Worm (Caenorhabditis elegans) whole organism, L4 larva: ENCODE results near the gene srj-44.
A peak's percentile ranks its signal among the peaks of the same experiment; 100 is the strongest.

ENCODE experiments used
- F10B5.3 ChIP-seq: sonication (generic microtip); optimal IDR thresholded peaks from 2 replicates; lab custom pipeline; 2016; ENCODE audit warnings: mild to moderate bottlenecking, missing genetic modification characterization, missing compliant biosample characterization
- F26F4.8 ChIP-seq: fragments of 200-800 bp; sonication (Bioruptor generic); conservative IDR thresholded peaks from 2 replicates; pipeline ENCODE4 v1.3.6; 2022; ENCODE audit warnings: missing genetic modification characterization, missing compliant biosample characterization
- aha-1 ChIP-seq: fragments of 150-350 bp; peaks from one replicate; lab custom pipeline; 2014; ENCODE audit warnings: missing biosample characterization, missing genetic modification characterization
- aly-2 ChIP-seq: sonication (generic microtip); optimal IDR thresholded peaks from 2 replicates; lab custom pipeline; 2018; ENCODE audit warnings: missing biosample characterization, missing genetic modification characterization
- ama-1 ChIP-seq: fragments of 150-350 bp; optimal IDR thresholded peaks from 2 replicates; lab custom pipeline; 2014; ENCODE audit warnings: inconsistent platforms, mixed read lengths
- attf-4 ChIP-seq: sonication (generic microtip); optimal IDR thresholded peaks from 3 replicates; lab custom pipeline; 2017; ENCODE audit warnings: missing biosample characterization, missing genetic modification characterization
- ces-1 ChIP-seq: fragments of 150-350 bp; sonication (generic microtip); optimal IDR thresholded peaks from 4 replicates; lab custom pipeline; 2014; ENCODE audit warnings: missing biosample characterization, missing genetic modification reagents, missing genetic modification characterization
- daf-16 ChIP-seq, 3 experiments: sonication (generic microtip); optimal IDR thresholded peaks; 2 replicates each; lab custom pipeline; 2016 to 2017; ENCODE audit warnings: missing genetic modification characterization in 3 of 3, missing genetic modification reagents in 3 of 3, mild to moderate bottlenecking in 2 of 3, missing compliant biosample characterization in 2 of 3, missing biosample characterization in 1 of 3, moderate library complexity in 1 of 3
- daf-19 ChIP-seq: fragments of 200-800 bp; sonication (Bioruptor generic); conservative IDR thresholded peaks from 2 replicates; pipeline ENCODE4 v1.3.6; 2022; ENCODE audit warnings: missing genetic modification characterization, missing compliant biosample characterization
- daf-8 ChIP-seq: fragments of 200-800 bp; sonication (Bioruptor generic); IDR thresholded peaks from 2 replicates; pipeline ENCODE4 v1.3.6; 2022; ENCODE audit warnings: missing genetic modification characterization, missing compliant biosample characterization
- dmd-6 ChIP-seq: fragments of 200-800 bp; sonication (Bioruptor generic); IDR thresholded peaks from 2 replicates; pipeline ENCODE4 v1.3.6; 2022; ENCODE audit warnings: missing genetic modification reagents, missing genetic modification characterization, missing compliant biosample characterization
- dpl-1 ChIP-seq: fragments of 150-350 bp; optimal IDR thresholded peaks from 2 replicates; lab custom pipeline; 2014; ENCODE audit warnings: missing biosample characterization, missing genetic modification reagents, missing genetic modification characterization
- duxl-1 ChIP-seq: sonication (generic microtip); optimal IDR thresholded peaks from 2 replicates; lab custom pipeline; 2016; ENCODE audit warnings: mild to moderate bottlenecking, missing genetic modification characterization, moderate library complexity, missing compliant biosample characterization; ENCODE audit not compliant: poor library complexity
- hlh-11 ChIP-seq: fragments of 200-800 bp; sonication (Bioruptor generic); optimal IDR thresholded peaks from 2 replicates; lab custom pipeline; 2018; ENCODE audit warnings: mild to moderate bottlenecking, missing genetic modification characterization, missing compliant biosample characterization
- hlh-30 ChIP-seq: sonication (generic microtip); optimal IDR thresholded peaks from 2 replicates; lab custom pipeline; 2017; ENCODE audit warnings: antibody characterized with exemption, mild to moderate bottlenecking, missing genetic modification characterization, missing compliant biosample characterization; ENCODE audit not compliant: insufficient read depth
- hmg-1.1 ChIP-seq: fragments of 200-800 bp; sonication (Bioruptor generic); IDR thresholded peaks from 2 replicates; pipeline ENCODE4 v1.3.6; 2022; ENCODE audit warnings: missing genetic modification reagents, missing genetic modification characterization, missing compliant biosample characterization
- lin-13 ChIP-seq: fragments of 150-350 bp; optimal IDR thresholded peaks from 2 replicates; lab custom pipeline; 2014; ENCODE audit warnings: missing biosample characterization, missing genetic modification reagents, missing genetic modification characterization
- lin-38 ChIP-seq: fragments of 200-800 bp; sonication (Bioruptor generic); IDR thresholded peaks from 2 replicates; pipeline ENCODE4 v1.3.6; 2022; ENCODE audit warnings: missing genetic modification reagents, missing genetic modification characterization, missing compliant biosample characterization
- lsy-2 ChIP-seq, 2 experiments: fragments of 150-350 bp in 1 of 2; sonication (generic microtip) in 1 of 2; optimal IDR thresholded peaks; 2 replicates each; lab custom pipeline; 2014 to 2017; ENCODE audit warnings: missing biosample characterization in 2 of 2, missing genetic modification characterization in 2 of 2
- madf-5 ChIP-seq, 2 experiments: fragments of 200-800 bp; sonication (Bioruptor generic); IDR thresholded peaks; 2 replicates each; pipeline ENCODE4 v1.3.6; 2022; ENCODE audit warnings: missing compliant biosample characterization in 2 of 2, missing genetic modification characterization in 2 of 2
- madf-9 ChIP-seq: fragments of 200-800 bp; sonication (Bioruptor generic); conservative IDR thresholded peaks from 2 replicates; pipeline ENCODE4 v1.3.6; 2022; ENCODE audit warnings: missing genetic modification reagents, missing genetic modification characterization, missing compliant biosample characterization
- mxl-2 ChIP-seq: fragments of 200-800 bp; sonication (Bioruptor generic); conservative IDR thresholded peaks from 2 replicates; pipeline ENCODE4 v1.3.6; 2022; ENCODE audit warnings: missing genetic modification reagents, missing genetic modification characterization, missing compliant biosample characterization
- nhr-11 ChIP-seq: fragments of 150-350 bp; optimal IDR thresholded peaks from 2 replicates; lab custom pipeline; 2014; ENCODE audit warnings: missing biosample characterization, missing genetic modification characterization
- nhr-111 ChIP-seq: fragments of 200-800 bp; sonication (Bioruptor generic); optimal IDR thresholded peaks from 2 replicates; lab custom pipeline; 2018; ENCODE audit warnings: mild to moderate bottlenecking, missing genetic modification characterization, missing compliant biosample characterization
- nhr-237 ChIP-seq: sonication (generic microtip); optimal IDR thresholded peaks from 2 replicates; lab custom pipeline; 2017; ENCODE audit warnings: missing biosample characterization, missing genetic modification characterization
- nhr-25 ChIP-seq: sonication (generic microtip); optimal IDR thresholded peaks from 2 replicates; lab custom pipeline; 2017; ENCODE audit warnings: missing genetic modification characterization, mild to moderate bottlenecking, missing compliant biosample characterization, antibody characterized with exemption, moderate library complexity, borderline replicate concordance; ENCODE audit not compliant: insufficient read depth
- nhr-28 ChIP-seq: fragments of 150-350 bp; optimal IDR thresholded peaks from 2 replicates; lab custom pipeline; 2014; ENCODE audit warnings: missing biosample characterization, missing genetic modification characterization
- nhr-42 ChIP-seq: fragments of 200-800 bp; sonication (Bioruptor generic); IDR thresholded peaks from 2 replicates; pipeline ENCODE4 v1.3.6; 2022; ENCODE audit warnings: missing genetic modification characterization, missing compliant biosample characterization
- nhr-48 ChIP-seq: sonication (generic microtip); optimal IDR thresholded peaks from 2 replicates; lab custom pipeline; 2016; ENCODE audit warnings: mild to moderate bottlenecking, missing genetic modification characterization, missing compliant biosample characterization
- nhr-77 ChIP-seq: fragments of 150-350 bp; optimal IDR thresholded peaks from 2 replicates; lab custom pipeline; 2014; ENCODE audit warnings: missing biosample characterization, missing genetic modification characterization
- php-3 ChIP-seq: fragments of 200-800 bp; sonication (Bioruptor generic); IDR thresholded peaks from 2 replicates; pipeline ENCODE4 v1.3.6; 2022; ENCODE audit warnings: missing genetic modification reagents, missing genetic modification characterization, missing compliant biosample characterization
- pqm-1 ChIP-seq: sonication (generic microtip); optimal IDR thresholded peaks from 2 replicates; lab custom pipeline; 2017; ENCODE audit warnings: missing biosample characterization, missing genetic modification characterization
- rbr-2 ChIP-seq: sonication (generic microtip); optimal IDR thresholded peaks from 2 replicates; lab custom pipeline; 2016; ENCODE audit warnings: missing genotype, missing genetic modification characterization, missing compliant biosample characterization
- skn-1 ChIP-seq: fragments of 150-350 bp; optimal IDR thresholded peaks from 2 replicates; lab custom pipeline; 2014; ENCODE audit warnings: missing biosample characterization, missing genetic modification characterization
- spr-1 ChIP-seq: sonication (generic microtip); optimal IDR thresholded peaks from 2 replicates; lab custom pipeline; 2016; ENCODE audit warnings: mild to moderate bottlenecking, missing genetic modification characterization, missing compliant biosample characterization
- tag-97 ChIP-seq: fragments of 200-800 bp; sonication (Bioruptor generic); IDR thresholded peaks from 2 replicates; pipeline ENCODE4 v1.3.6; 2022; ENCODE audit warnings: missing genetic modification characterization, missing compliant biosample characterization
- unc-130 ChIP-seq: sonication (generic microtip); optimal IDR thresholded peaks from 2 replicates; lab custom pipeline; 2016; ENCODE audit warnings: missing genetic modification reagents, missing genetic modification characterization, missing compliant biosample characterization
- unc-62 ChIP-seq, 3 experiments: fragments of 150-350 bp in 1 of 3; sonication (generic microtip); optimal IDR thresholded peaks in 2 of 3; peaks in 1 of 3; 1 replicate in 1 of 3; 2 replicates in 2 of 3; lab custom pipeline; 2014 to 2017; ENCODE audit warnings: missing biosample characterization in 3 of 3, missing genetic modification characterization in 3 of 3, missing genetic modification reagents in 3 of 3, missing genotype in 1 of 3
- ztf-7 ChIP-seq: fragments of 150-350 bp; optimal IDR thresholded peaks from 2 replicates; lab custom pipeline; 2014; ENCODE audit warnings: missing biosample characterization, missing genetic modification characterization

Gene srj-44

DNA sequence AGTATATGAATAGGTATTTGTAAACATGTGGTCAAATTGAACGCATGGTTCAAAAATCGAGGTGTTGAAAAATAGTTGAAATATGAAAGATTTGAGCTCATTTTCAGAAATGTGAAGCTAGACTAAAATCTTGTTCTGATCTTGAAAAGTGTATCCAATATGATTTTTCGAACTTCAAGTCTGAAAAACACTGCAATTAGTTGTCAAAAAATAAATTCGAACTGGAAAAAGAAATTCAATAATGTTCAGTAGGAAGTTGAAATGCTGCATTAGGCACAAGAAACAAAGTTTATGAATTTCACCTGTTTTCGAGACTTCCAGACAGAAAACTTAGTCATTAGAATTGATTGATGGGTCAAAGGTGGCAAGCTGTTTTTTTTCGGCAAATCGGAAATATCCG, 15.8 kb upstream of the srj-44 start, which contains the start of gene srh-270:
Gene srh-270, minus strand, starts transcription at position 101 of the 400 bp plus-strand sequence.
- TF ChIP-seq aha-1 (tag; lab: Kevin White, UChicago) (peak; percentile 2), F26F4.8 (GFP tag; lab: Robert Waterston, UW) (no peak), nhr-11 (tag; lab: Kevin White, UChicago) (no peak), unc-62 (GFP tag; optimal IDR thresholded peaks at IDR 0.05 in 1 of 2; lab: Kevin White, UChicago) (peak in 1 of 2 experiments; percentile 17), unc-62 (tag; optimal IDR thresholded peaks at IDR 0.05; lab: Kevin White, UChicago) (no peak)

DNA sequence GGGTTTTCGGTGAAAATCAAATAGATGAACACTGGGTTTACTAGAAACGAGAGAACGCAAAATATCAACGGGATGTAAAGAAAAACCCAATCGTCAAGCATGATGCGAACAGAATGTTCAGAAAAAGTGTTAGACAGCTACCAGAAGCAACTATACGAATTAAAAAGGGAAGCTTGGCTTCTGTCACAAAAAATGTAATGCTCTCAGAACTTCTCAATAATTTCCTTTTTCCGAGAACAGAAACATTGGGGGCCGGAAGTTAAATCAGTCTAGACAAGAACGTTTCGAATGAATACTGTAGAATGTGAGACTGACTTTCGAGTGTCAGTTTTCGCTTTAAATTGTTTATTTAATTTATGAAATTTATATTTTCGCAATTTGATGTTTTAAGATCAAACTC, 14.1 kb upstream of the srj-44 start, which contains the start of gene srj-54:
Gene srj-54, minus strand, starts transcription at position 101 of the 400 bp plus-strand sequence.
- peak in 1 of 2 experiments; percentile 74 for TF ChIP-seq unc-62 (GFP tag; optimal IDR thresholded peaks at IDR 0.05 in 1 of 2; lab: Kevin White, UChicago)
- no peak for TF ChIP-seq unc-62 (tag; optimal IDR thresholded peaks at IDR 0.05; lab: Kevin White, UChicago)
- no peak for TF ChIP-seq tag-97 (GFP tag; lab: Robert Waterston, UW)

DNA sequence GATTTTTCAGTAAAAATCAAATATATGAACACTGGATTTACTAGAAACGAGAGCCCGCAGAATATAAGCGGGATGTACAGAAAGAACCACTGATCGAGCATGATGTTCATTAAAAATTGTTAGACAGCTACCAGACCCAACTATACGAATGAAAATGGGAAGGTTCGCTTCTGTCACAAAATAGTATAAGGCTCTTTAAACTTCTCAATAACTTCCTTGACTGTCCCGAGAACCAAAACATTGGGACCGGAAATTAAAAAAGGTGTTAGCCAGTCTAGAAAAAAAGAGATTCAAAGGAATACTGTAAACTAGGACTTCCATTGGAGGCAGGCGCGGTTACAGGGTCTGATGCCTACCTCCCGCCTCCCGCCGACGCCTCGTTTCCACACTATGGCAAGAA, 12.2 kb upstream of the srj-44 start, which contains the start of gene srj-55:
Gene srj-55, minus strand, starts transcription at position 101 of the 400 bp plus-strand sequence.
- no peak for TF ChIP-seq ztf-7

DNA sequence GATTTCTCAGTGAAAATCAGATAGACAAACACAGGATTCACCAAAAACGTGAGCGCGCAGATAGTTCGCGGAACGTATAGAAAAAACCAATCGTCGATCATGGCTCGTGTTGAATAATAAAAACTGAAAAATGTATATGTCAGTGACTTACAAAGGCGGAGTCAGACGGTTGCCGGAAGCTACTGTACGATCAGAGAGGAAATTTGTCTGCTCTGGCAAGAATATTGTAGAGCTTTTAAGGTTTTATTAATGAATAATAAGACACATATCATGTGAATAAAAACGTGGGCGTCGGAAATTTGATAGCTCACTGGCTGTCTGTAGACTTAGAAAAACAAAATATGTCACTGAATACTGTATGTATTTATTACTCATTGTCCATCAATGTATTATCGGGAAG, 9.8 kb upstream of the srj-44 start, which contains the start of gene srj-57:
Gene srj-57, minus strand, starts transcription at position 101 of the 400 bp plus-strand sequence.
- TF ChIP-seq ama-1 (lab: Kevin White, UChicago) (no peak), unc-62 (GFP tag; optimal IDR thresholded peaks at IDR 0.05 in 1 of 2; lab: Kevin White, UChicago) (no peak), unc-62 (tag; optimal IDR thresholded peaks at IDR 0.05; lab: Kevin White, UChicago) (no peak), skn-1 (tag; lab: Kevin White, UChicago) (no peak), daf-19 (no peak), lin-13 (no peak), daf-8 (GFP tag; lab: Robert Waterston, UW) (no peak), madf-9 (no peak), lsy-2 (tag; optimal IDR thresholded peaks at IDR 0.05; lab: Kevin White, UChicago) (no peak), nhr-25 (no peak), aha-1 (tag; lab: Kevin White, UChicago) (no peak), F10B5.3 (tag; lab: Kevin White, UChicago) (no peak), nhr-77 (no peak), dmd-6 (GFP tag; lab: Robert Waterston, UW) (no peak), madf-5 (GFP tag; IDR thresholded peaks at IDR 0.05; lab: Robert Waterston, UW) (no peak), hlh-11 (tag; lab: Kevin White, UChicago) (no peak), nhr-237 (no peak), nhr-11 (tag; lab: Kevin White, UChicago) (no peak)

- no peak for TF ChIP-seq duxl-1 (tag; lab: Kevin White, UChicago)
- TF ChIP-seq nhr-28, result peak; percentile 84
- no peak for TF ChIP-seq daf-16 (GFP tag; optimal IDR thresholded peaks at IDR 0.05; lab: Kevin White, UChicago)
- TF ChIP-seq daf-16 (tag; optimal IDR thresholded peaks at IDR 0.05; lab: Kevin White, UChicago), result peak; percentile 45
- peak; percentile 90 for TF ChIP-seq dmd-6 (GFP tag; lab: Robert Waterston, UW)
- no peak for TF ChIP-seq nhr-25
- peak; percentile 43 for TF ChIP-seq pqm-1 (tag; lab: Kevin White, UChicago)
- TF ChIP-seq php-3 (GFP tag; lab: Robert Waterston, UW), result peak; percentile 70
- TF ChIP-seq rbr-2 (tag; lab: Kevin White, UChicago), result no peak
Measured at ce11 chrV:2849071-2849470, 3.4 kb upstream of the srj-44 start, which contains the start of gene ugt-53. Gene ugt-53 (plus strand): TSS chrV:2849343.

DNA sequence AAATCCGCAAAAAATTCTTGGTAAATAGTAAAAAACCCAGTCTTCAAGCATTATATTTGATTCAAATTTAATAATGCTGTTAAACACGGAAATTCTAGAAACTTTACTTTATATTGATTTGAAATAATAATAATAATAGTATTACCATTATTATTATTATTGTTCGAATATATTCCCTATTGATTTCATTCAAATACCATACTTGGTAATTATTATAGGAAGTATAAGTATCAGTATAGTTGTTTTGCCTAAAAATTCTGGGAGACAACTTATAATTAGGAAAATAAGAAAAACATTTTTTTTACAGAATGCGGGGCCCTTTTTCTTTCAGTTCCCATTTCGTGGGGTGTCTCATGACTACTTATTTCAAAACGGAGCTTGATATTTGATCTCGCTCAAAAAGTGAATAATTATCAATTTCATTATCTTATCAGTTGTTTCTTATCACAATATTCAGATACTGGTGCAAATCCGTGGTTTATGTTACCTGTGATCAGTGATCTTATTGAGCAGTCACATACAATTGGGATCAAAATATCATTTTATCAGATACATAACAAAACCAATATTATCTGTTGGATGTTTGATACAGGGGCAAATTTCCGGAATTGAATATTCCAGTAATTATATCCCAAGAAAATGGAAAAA, 2.7 kb upstream of the srj-44 start, which contains the start of gene srj-49:
Gene srj-49, minus strand, starts transcription at position 51 of the 648 bp plus-strand sequence.
- no peak for TF ChIP-seq attf-4 (tag; lab: Kevin White, UChicago)
- TF ChIP-seq nhr-48 (tag; lab: Kevin White, UChicago), result no peak
- TF ChIP-seq lin-38 (GFP tag; lab: Robert Waterston, UW), result no peak
- no peak for TF ChIP-seq nhr-42 (GFP tag; lab: Robert Waterston, UW)
- TF ChIP-seq mxl-2 (GFP tag; lab: Robert Waterston, UW), result no peak
- no peak for TF ChIP-seq hmg-1.1 (GFP tag; lab: Robert Waterston, UW)
- TF ChIP-seq pqm-1 (tag; lab: Kevin White, UChicago), result peak; percentile 74
- no peak for TF ChIP-seq ces-1 (GFP tag; lab: Kevin White, UChicago)
- no peak for TF ChIP-seq spr-1 (tag; lab: Kevin White, UChicago)
- TF ChIP-seq nhr-111 (GFP tag; lab: Kevin White, UChicago), result no peak
- no peak for TF ChIP-seq unc-130 (GFP tag; lab: Kevin White, UChicago)
- TF ChIP-seq dpl-1 (GFP tag; lab: Kevin White, UChicago), result no peak
- no peak for TF ChIP-seq aly-2 (tag; lab: Kevin White, UChicago)
- TF ChIP-seq daf-16 (GFP tag; optimal IDR thresholded peaks at IDR 0.05; lab: Kevin White, UChicago), result no peak
- peak; percentile 56 for TF ChIP-seq daf-16 (tag; optimal IDR thresholded peaks at IDR 0.05; lab: Kevin White, UChicago)
- TF ChIP-seq hlh-30 (tag; lab: Kevin White, UChicago), result no peak
- TF ChIP-seq lin-13, result no peak
- TF ChIP-seq ztf-7, result no peak
- TF ChIP-seq aha-1 (tag; lab: Kevin White, UChicago), result no peak
